Worm (Caenorhabditis elegans) whole organism, young adult: ENCODE measurements around the gene rfk-1.
A peak's percentile ranks its signal among the peaks of the same experiment; 100 is the strongest.

Experiments used
- B0261.1 ChIP-seq: sonication (generic microtip); optimal IDR thresholded peaks from 2 replicates; lab custom pipeline; 2016; ENCODE audit warnings: mild to moderate bottlenecking, missing genetic modification characterization, moderate library complexity, missing compliant biosample characterization
- C06A6.2 ChIP-seq: fragments of 200-800 bp; sonication (Bioruptor generic); conservative IDR thresholded peaks from 2 replicates; pipeline ENCODE4 v1.3.6; 2022; ENCODE audit warnings: missing genetic modification characterization, missing compliant biosample characterization
- C17E4.6 ChIP-seq: fragments of 200-800 bp; sonication (Bioruptor generic); IDR thresholded peaks from 2 replicates; pipeline ENCODE4 v1.3.6; 2022; ENCODE audit warnings: missing genetic modification reagents, missing genetic modification characterization, missing compliant biosample characterization
- F23B12.7 ChIP-seq: sonication (generic microtip); optimal IDR thresholded peaks from 2 replicates; lab custom pipeline; 2017; ENCODE audit warnings: missing genetic modification characterization, mild to moderate bottlenecking, missing compliant biosample characterization, antibody characterized with exemption, moderate library complexity; ENCODE audit not compliant: insufficient read depth
- F33H1.4 ChIP-seq: fragments of 200-800 bp; sonication (Bioruptor generic); IDR thresholded peaks from 2 replicates; pipeline ENCODE4 v1.3.6; 2022; ENCODE audit warnings: missing genetic modification reagents, missing genetic modification characterization, missing compliant biosample characterization
- F39B2.1 ChIP-seq: fragments of 200-800 bp; sonication (Bioruptor generic); IDR thresholded peaks from 2 replicates; pipeline ENCODE4 v1.3.6; 2022; ENCODE audit warnings: missing genetic modification reagents, missing genetic modification characterization, missing compliant biosample characterization
- F55B11.4 ChIP-seq: sonication (generic microtip); optimal IDR thresholded peaks from 2 replicates; lab custom pipeline; 2016; ENCODE audit warnings: missing compliant biosample characterization, missing genetic modification characterization, borderline replicate concordance; ENCODE audit not compliant: insufficient read depth
- Y53F4B.3 ChIP-seq: fragments of 200-800 bp; sonication (Bioruptor generic); IDR thresholded peaks from 2 replicates; pipeline ENCODE4 v1.3.6; 2022; ENCODE audit warnings: missing genetic modification reagents, missing genetic modification characterization, missing compliant biosample characterization
- Y79H2A.3 ChIP-seq: fragments of 200-800 bp; sonication (Bioruptor generic); conservative IDR thresholded peaks from 2 replicates; pipeline ENCODE4 v1.3.6; 2022; ENCODE audit warnings: missing genetic modification reagents, missing genetic modification characterization, missing compliant biosample characterization
- aptf-3 ChIP-seq: fragments of 200-800 bp; sonication (Bioruptor generic); IDR thresholded peaks from 2 replicates; pipeline ENCODE4 v1.3.6; 2022; ENCODE audit warnings: missing genetic modification characterization, missing compliant biosample characterization
- atf-7 ChIP-seq: sonication (generic microtip); optimal IDR thresholded peaks from 2 replicates; lab custom pipeline; 2017; ENCODE audit warnings: mild to moderate bottlenecking, missing genetic modification characterization, missing compliant biosample characterization
- athp-1 ChIP-seq: sonication (generic microtip); optimal IDR thresholded peaks from 2 replicates; lab custom pipeline; 2017; ENCODE audit warnings: mild to moderate bottlenecking, missing genetic modification characterization, missing compliant biosample characterization
- attf-5 ChIP-seq: fragments of 200-800 bp; sonication (Bioruptor generic); optimal IDR thresholded peaks from 2 replicates; lab custom pipeline; 2018; ENCODE audit warnings: mild to moderate bottlenecking, missing genetic modification characterization, missing compliant biosample characterization
- attf-6 ChIP-seq: fragments of 200-800 bp; sonication (Bioruptor generic); IDR thresholded peaks from 2 replicates; pipeline ENCODE4 v1.3.6; 2022; ENCODE audit warnings: missing genetic modification reagents, missing genetic modification characterization, missing compliant biosample characterization
- bed-1 ChIP-seq: fragments of 200-800 bp; sonication (Bioruptor generic); IDR thresholded peaks from 2 replicates; pipeline ENCODE4 v1.3.6; 2022; ENCODE audit warnings: missing genetic modification reagents, missing genetic modification characterization, missing compliant biosample characterization
- ccch-3 ChIP-seq: fragments of 200-800 bp; sonication (Bioruptor generic); optimal IDR thresholded peaks from 2 replicates; lab custom pipeline; 2018; ENCODE audit warnings: mild to moderate bottlenecking, missing genetic modification characterization, missing compliant biosample characterization
- cebp-2 ChIP-seq: fragments of 200-800 bp; sonication (Bioruptor generic); IDR thresholded peaks from 2 replicates; pipeline ENCODE4 v1.3.6; 2022; ENCODE audit warnings: missing genetic modification characterization, missing compliant biosample characterization
- ceh-100 ChIP-seq: fragments of 200-800 bp; sonication (Bioruptor generic); IDR thresholded peaks from 2 replicates; pipeline ENCODE4 v1.3.6; 2022; ENCODE audit warnings: missing genetic modification reagents, missing genetic modification characterization, missing compliant biosample characterization
- ceh-58 ChIP-seq: fragments of 200-800 bp; sonication (Bioruptor generic); IDR thresholded peaks from 2 replicates; pipeline ENCODE4 v1.3.6; 2022; ENCODE audit warnings: missing genetic modification characterization, missing compliant biosample characterization
- ceh-79 ChIP-seq: sonication (generic microtip); optimal IDR thresholded peaks from 2 replicates; lab custom pipeline; 2017; ENCODE audit warnings: mild to moderate bottlenecking, missing genetic modification characterization, missing compliant biosample characterization
- die-1 ChIP-seq: sonication (generic microtip); optimal IDR thresholded peaks from 2 replicates; lab custom pipeline; 2016; ENCODE audit warnings: missing genotype, mild to moderate bottlenecking, missing genetic modification characterization, missing compliant biosample characterization
- egrh-3 ChIP-seq: fragments of 200-800 bp; sonication (Bioruptor generic); IDR thresholded peaks from 2 replicates; pipeline ENCODE4 v1.3.6; 2022; ENCODE audit warnings: missing genetic modification reagents, missing genetic modification characterization, missing compliant biosample characterization
- ekl-4 ChIP-seq: fragments of 200-800 bp; sonication (Bioruptor generic); IDR thresholded peaks from 2 replicates; pipeline ENCODE4 v1.3.6; 2022; ENCODE audit warnings: missing genetic modification reagents, missing genetic modification characterization, missing compliant biosample characterization
- hmg-1.2 ChIP-seq: fragments of 200-800 bp; sonication (Bioruptor generic); IDR thresholded peaks from 2 replicates; pipeline ENCODE4 v1.3.6; 2022; ENCODE audit warnings: missing genetic modification reagents, missing genetic modification characterization, missing compliant biosample characterization
- hmg-20 ChIP-seq: fragments of 200-800 bp; sonication (Bioruptor generic); IDR thresholded peaks from 2 replicates; pipeline ENCODE4 v1.3.6; 2022; ENCODE audit warnings: missing genetic modification reagents, missing genetic modification characterization, missing compliant biosample characterization
- hrde-1 ChIP-seq: sonication (generic microtip); optimal IDR thresholded peaks from 2 replicates; lab custom pipeline; 2016; ENCODE audit warnings: missing genetic modification characterization, mild to moderate bottlenecking, missing compliant biosample characterization, moderate library complexity, missing genotype, missing genetic modification reagents, borderline replicate concordance
- lag-1 ChIP-seq: fragments of 200-800 bp; sonication (Bioruptor generic); IDR thresholded peaks from 2 replicates; pipeline ENCODE4 v1.3.6; 2022; ENCODE audit warnings: missing genetic modification reagents, missing genetic modification characterization, missing compliant biosample characterization
- let-526 ChIP-seq: fragments of 200-800 bp; sonication (Bioruptor generic); IDR thresholded peaks from 2 replicates; pipeline ENCODE4 v1.3.6; 2022; ENCODE audit warnings: missing genetic modification reagents, missing genetic modification characterization, missing compliant biosample characterization
- lin-35 ChIP-seq, 3 experiments: fragments of 150-350 bp in 2 of 3; sonication (generic microtip) in 1 of 3; optimal IDR thresholded peaks; 2 replicates each; lab custom pipeline; 2014 to 2018; ENCODE audit warnings: missing biosample characterization in 3 of 3, missing genetic modification characterization in 3 of 3, missing genetic modification reagents in 3 of 3
- lin-40 ChIP-seq: sonication (generic microtip); optimal IDR thresholded peaks from 2 replicates; lab custom pipeline; 2016; ENCODE audit warnings: missing genetic modification characterization, mild to moderate bottlenecking, missing compliant biosample characterization, missing genotype, missing genetic modification reagents
- lin-54 ChIP-seq: fragments of 200-800 bp; sonication (Bioruptor generic); optimal IDR thresholded peaks from 2 replicates; lab custom pipeline; 2018; ENCODE audit warnings: mild to moderate bottlenecking, missing genetic modification characterization, missing compliant biosample characterization
- madf-3 ChIP-seq: fragments of 200-800 bp; sonication (Bioruptor generic); IDR thresholded peaks from 2 replicates; pipeline ENCODE4 v1.3.6; 2022; ENCODE audit warnings: missing genetic modification reagents, missing genetic modification characterization, missing compliant biosample characterization
- madf-6 ChIP-seq: fragments of 200-800 bp; sonication (Bioruptor generic); IDR thresholded peaks from 2 replicates; pipeline ENCODE4 v1.3.6; 2022; ENCODE audit warnings: missing genetic modification reagents, missing genetic modification characterization, missing compliant biosample characterization
- mcd-1 ChIP-seq: fragments of 200-800 bp; sonication (Bioruptor generic); IDR thresholded peaks from 2 replicates; pipeline ENCODE4 v1.3.6; 2022; ENCODE audit warnings: missing genetic modification reagents, missing genetic modification characterization, missing compliant biosample characterization
- mxl-1 ChIP-seq: sonication (generic microtip); optimal IDR thresholded peaks from 2 replicates; lab custom pipeline; 2016; ENCODE audit warnings: missing genetic modification characterization, missing compliant biosample characterization
- nfyb-1 ChIP-seq: fragments of 200-800 bp; sonication (Bioruptor generic); IDR thresholded peaks from 2 replicates; pipeline ENCODE4 v1.3.6; 2022; ENCODE audit warnings: missing genetic modification reagents, missing genetic modification characterization, missing compliant biosample characterization
- nhr-120 ChIP-seq: fragments of 200-800 bp; sonication (Bioruptor generic); IDR thresholded peaks from 2 replicates; pipeline ENCODE4 v1.3.6; 2022; ENCODE audit warnings: missing genetic modification characterization, missing compliant biosample characterization
- nhr-179 ChIP-seq: sonication (generic microtip); optimal IDR thresholded peaks from 2 replicates; lab custom pipeline; 2016; ENCODE audit warnings: mild to moderate bottlenecking, missing genetic modification characterization, missing compliant biosample characterization
- rcor-1 ChIP-seq: fragments of 200-800 bp; sonication (Bioruptor generic); IDR thresholded peaks from 2 replicates; pipeline ENCODE4 v1.3.6; 2022; ENCODE audit warnings: missing genetic modification reagents, missing genetic modification characterization, missing compliant biosample characterization
- sea-2 ChIP-seq: fragments of 200-800 bp; sonication (Bioruptor generic); IDR thresholded peaks from 2 replicates; pipeline ENCODE4 v1.3.6; 2022; ENCODE audit warnings: missing genetic modification characterization, missing compliant biosample characterization
- snpc-4 ChIP-seq, 5 experiments: fragments of 150-350 bp in 1 of 5; sonication (generic microtip) in 4 of 5; optimal IDR thresholded peaks; 2 replicates each; lab custom pipeline; 2014 to 2018; ENCODE audit warnings: missing genetic modification characterization in 5 of 5, missing biosample characterization in 3 of 5, antibody characterized with exemption in 2 of 5, mild to moderate bottlenecking in 2 of 5, missing compliant biosample characterization in 2 of 5, missing genotype in 2 of 5, moderate library complexity in 2 of 5, missing genetic modification reagents in 1 of 5
- tbp1 ChIP-seq: fragments of 200-800 bp; sonication (Bioruptor generic); optimal IDR thresholded peaks from 2 replicates; lab custom pipeline; 2018; ENCODE audit warnings: mild to moderate bottlenecking, missing genetic modification characterization, missing compliant biosample characterization
- tlf-1 ChIP-seq: fragments of 200-800 bp; sonication (Bioruptor generic); optimal IDR thresholded peaks from 2 replicates; lab custom pipeline; 2018; ENCODE audit warnings: mild to moderate bottlenecking, missing genetic modification characterization, missing compliant biosample characterization
- unc-130 ChIP-seq: sonication (generic microtip); optimal IDR thresholded peaks from 2 replicates; lab custom pipeline; 2016; ENCODE audit warnings: missing genetic modification reagents, missing genetic modification characterization, missing compliant biosample characterization
- unc-62 ChIP-seq: fragments of 150-350 bp; optimal IDR thresholded peaks from 2 replicates; lab custom pipeline; 2014; ENCODE audit warnings: missing biosample characterization, missing genetic modification reagents, missing genetic modification characterization
- ztf-22 ChIP-seq: fragments of 200-800 bp; sonication (Bioruptor generic); optimal IDR thresholded peaks from 2 replicates; lab custom pipeline; 2018; ENCODE audit warnings: mild to moderate bottlenecking, missing genetic modification characterization, moderate library complexity, missing compliant biosample characterization
- ztf-26 ChIP-seq: sonication (generic microtip); optimal IDR thresholded peaks from 2 replicates; lab custom pipeline; 2017; ENCODE audit warnings: missing genetic modification characterization, missing compliant biosample characterization
- ztf-3 ChIP-seq: fragments of 200-800 bp; sonication (Bioruptor generic); optimal IDR thresholded peaks from 2 replicates; lab custom pipeline; 2018; ENCODE audit warnings: mild to moderate bottlenecking, missing genetic modification characterization, missing compliant biosample characterization
- ztf-6 ChIP-seq: fragments of 200-800 bp; sonication (Bioruptor generic); IDR thresholded peaks from 2 replicates; pipeline ENCODE4 v1.3.6; 2022; ENCODE audit warnings: missing genetic modification reagents, missing genetic modification characterization, missing compliant biosample characterization

The rfk-1 gene

ce11 chrIV:10366018-10366417, 43.3 kb downstream of the rfk-1 start, which contains the start of gene sir-2.1 (continued):
- TF ChIP-seq ceh-79 (tag; lab: Kevin White, UChicago) (peak; percentile 37), hrde-1 (tag; lab: Kevin White, UChicago) (no peak), tlf-1 (GFP tag; lab: Kevin White, UChicago) (peak; percentile 18), unc-62 (no peak), B0261.1 (tag; lab: Kevin White, UChicago) (no peak), lin-40 (tag; lab: Kevin White, UChicago) (peak; percentile 18), ekl-4 (peak; percentile 42; the same call in 1 of the 2 replicates), let-526 (GFP tag; lab: Robert Waterston, UW) (no peak), lag-1 (GFP tag; lab: Robert Waterston, UW) (no peak), C06A6.2 (no peak), lin-35 (GFP tag; optimal IDR thresholded peaks at IDR 0.05; lab: Kevin White, UChicago) (no peak), aptf-3 (GFP tag; lab: Robert Waterston, UW) (no peak), die-1 (tag; lab: Kevin White, UChicago) (peak; percentile 5), attf-6 (peak; percentile 51), nhr-179 (tag; lab: Kevin White, UChicago) (no peak), sea-2 (GFP tag; lab: Robert Waterston, UW) (no peak), egrh-3 (GFP tag; lab: Robert Waterston, UW) (no peak), madf-3 (GFP tag; lab: Robert Waterston, UW) (no peak), F23B12.7 (tag; lab: Kevin White, UChicago) (peak; percentile 16), nhr-120 (no peak), mxl-1 (tag; lab: Kevin White, UChicago) (no peak), ztf-6 (no peak), snpc-4 (GFP tag; optimal IDR thresholded peaks at IDR 0.05; lab: Kevin White, UChicago) (no peak), snpc-4 (tag; optimal IDR thresholded peaks at IDR 0.05; lab: Kevin White, UChicago) (peak in 2 of 4 experiments; percentile 28), F33H1.4 (GFP tag; lab: Robert Waterston, UW) (peak; percentile 66), ceh-58 (no peak), rcor-1 (GFP tag; lab: Robert Waterston, UW) (0 out of 2 replicates have a peak, but pooled peaks have one; percentile 25), ccch-3 (GFP tag; lab: Kevin White, UChicago) (no peak), F39B2.1 (no peak), ztf-22 (GFP tag; lab: Kevin White, UChicago) (no peak), athp-1 (tag; lab: Kevin White, UChicago) (peak; percentile 29), nfyb-1 (GFP tag; lab: Robert Waterston, UW) (no peak; the same call in 1 of the 2 replicates), hmg-20 (GFP tag; lab: Robert Waterston, UW) (no peak), atf-7 (no peak), ztf-3 (GFP tag; lab: Kevin White, UChicago) (no peak), cebp-2 (no peak), Y53F4B.3 (GFP tag; lab: Robert Waterston, UW) (no peak), lin-54 (GFP tag; lab: Kevin White, UChicago) (no peak), bed-1 (GFP tag; lab: Robert Waterston, UW) (no peak), C17E4.6 (GFP tag; lab: Robert Waterston, UW) (no peak), Y79H2A.3 (GFP tag; lab: Robert Waterston, UW) (no peak), ceh-100 (GFP tag; lab: Robert Waterston, UW) (0 out of 2 replicates have a peak, but pooled peaks have one; percentile 26), F55B11.4 (tag; lab: Kevin White, UChicago) (no peak), attf-5 (GFP tag; lab: Kevin White, UChicago) (peak; percentile 61), ztf-26 (tag; lab: Kevin White, UChicago) (no peak), madf-6 (GFP tag; lab: Robert Waterston, UW) (peak; percentile 46; the same call in 1 of the 2 replicates), hmg-1.2 (GFP tag; lab: Robert Waterston, UW) (peak; percentile 44), tbp1 (GFP tag; lab: Kevin White, UChicago) (peak; percentile 2), mcd-1 (GFP tag; lab: Robert Waterston, UW) (peak; percentile 44; the same call in 1 of the 2 replicates), unc-130 (peak; percentile 18)
